Fruit fly (Drosophila melanogaster) whole organism, adult: Measurements from ENCODE around the gene toy.

Experiments
- CG11617 ChIP-seq: fragments of 200-800 bp; sonication (Bioruptor generic); optimal IDR thresholded peaks from 2 replicates; lab custom pipeline; 2017; ENCODE audit warnings: mild to moderate bottlenecking, missing biosample characterization, missing genetic modification reagents, missing genetic modification characterization
- CG14711 ChIP-seq: fragments of 200-800 bp; sonication (Bioruptor generic); optimal IDR thresholded peaks from 2 replicates; lab custom pipeline; 2018; ENCODE audit warnings: missing biosample characterization, mild to moderate bottlenecking, missing genetic modification characterization, moderate library complexity
- CG7045 ChIP-seq: fragments of 200-800 bp; sonication (Bioruptor generic); optimal IDR thresholded peaks from 2 replicates; lab custom pipeline; 2017; ENCODE audit warnings: missing biosample characterization, mild to moderate bottlenecking, missing genetic modification characterization
- CG7101 ChIP-seq: fragments of 200-800 bp; sonication (Bioruptor generic); optimal IDR thresholded peaks from 2 replicates; lab custom pipeline; 2018; ENCODE audit warnings: missing biosample characterization, mild to moderate bottlenecking, missing genetic modification characterization, moderate library complexity
- Clk ChIP-seq: fragments of 200-800 bp; sonication (Bioruptor generic); optimal IDR thresholded peaks from 2 replicates; lab custom pipeline; 2017; ENCODE audit warnings: missing biosample characterization, missing genetic modification characterization
- Hr96 ChIP-seq: fragments of 200-800 bp; sonication (Bioruptor generic); optimal IDR thresholded peaks from 2 replicates; lab custom pipeline; 2016; ENCODE audit warnings: missing biosample characterization, missing genetic modification characterization
- Mnt ChIP-seq: fragments of 200-800 bp; sonication (Bioruptor generic); optimal IDR thresholded peaks from 2 replicates; lab custom pipeline; 2016; ENCODE audit warnings: missing biosample characterization, mild to moderate bottlenecking, missing genetic modification characterization
- bab1 ChIP-seq: fragments of 200-800 bp; sonication (Bioruptor generic); optimal IDR thresholded peaks from 3 replicates; lab custom pipeline; 2019; ENCODE audit warnings: missing biosample characterization, mild to moderate bottlenecking, missing genetic modification characterization, moderate library complexity
- cnc ChIP-seq, 2 experiments: fragments of >200 bp; optimal IDR thresholded peaks; 2 replicates each; lab custom pipeline; 2017
- ovo ChIP-seq: fragments of 200-800 bp; sonication (Bioruptor generic); optimal IDR thresholded peaks from 2 replicates; lab custom pipeline; 2016; ENCODE audit warnings: missing biosample characterization, missing genetic modification characterization
- tj ChIP-seq: fragments of 200-800 bp; sonication (Bioruptor generic); optimal IDR thresholded peaks from 3 replicates; lab custom pipeline; 2017; ENCODE audit warnings: missing biosample characterization, mild to moderate bottlenecking, missing genetic modification characterization, moderate library complexity

- TF ChIP-seq CG7101 (tag; lab: Kevin White, UChicago): no peak
- no peak for TF ChIP-seq Hr96
- no peak for TF ChIP-seq bab1 (GFP tag; lab: Kevin White, UChicago)
- TF ChIP-seq Mnt (GFP tag; lab: Kevin White, UChicago): no peak
- no peak for TF ChIP-seq cnc (optimal IDR thresholded peaks at IDR 0.05; lab: Kevin White, UChicago)
- TF ChIP-seq CG14711: no peak
- no peak for TF ChIP-seq ovo (GFP tag; lab: Kevin White, UChicago)
- TF ChIP-seq Clk (GFP tag; lab: Kevin White, UChicago): no peak
- TF ChIP-seq tj (GFP tag; lab: Kevin White, UChicago): no peak
- TF ChIP-seq CG11617 (GFP tag; lab: Kevin White, UChicago): no peak
- no peak for TF ChIP-seq CG7045 (GFP tag; lab: Kevin White, UChicago)
Measured at dm6 chr4:946197-946596, 43.3 kb upstream of the toy start.
